Fruit fly (Drosophila melanogaster) whole organism, embryonic: ENCODE results near the gene Pdcd4.

Experiments used
- Atf-2 ChIP-seq: fragments of 200-800 bp; sonication (Bioruptor generic); optimal IDR thresholded peaks from 2 replicates; lab custom pipeline; 2016; ENCODE audit warnings: missing biosample characterization, missing genetic modification characterization
- Blimp-1 ChIP-seq: fragments of 200-800 bp; sonication (Bioruptor generic); optimal IDR thresholded peaks from 3 replicates; lab custom pipeline; 2018; ENCODE audit warnings: missing biosample characterization, missing genetic modification characterization, mild to moderate bottlenecking, moderate library complexity, missing genetic modification reagents
- BtbVII ChIP-seq: fragments of 200-800 bp; sonication (Bioruptor generic); optimal IDR thresholded peaks from 3 replicates; lab custom pipeline; 2017; ENCODE audit warnings: missing biosample characterization, mild to moderate bottlenecking, missing genetic modification characterization
- CG10654 ChIP-seq: fragments of 200-800 bp; sonication (Bioruptor generic); optimal IDR thresholded peaks from 2 replicates; lab custom pipeline; 2016; ENCODE audit warnings: missing biosample characterization, missing genetic modification characterization
- CG12219 ChIP-seq: fragments of 200-800 bp; sonication (Bioruptor generic); optimal IDR thresholded peaks from 3 replicates; lab custom pipeline; 2018; ENCODE audit warnings: missing biosample characterization, mild to moderate bottlenecking, missing genetic modification characterization
- CG12942 ChIP-seq: fragments of 200-800 bp; sonication (Bioruptor generic); optimal IDR thresholded peaks from 3 replicates; lab custom pipeline; 2016; ENCODE audit warnings: missing biosample characterization, missing genetic modification characterization
- CG15073 ChIP-seq: fragments of 200-800 bp; sonication (Bioruptor generic); optimal IDR thresholded peaks from 2 replicates; lab custom pipeline; 2016; ENCODE audit warnings: missing biosample characterization, missing genetic modification characterization
- CG17328 ChIP-seq: fragments of 200-800 bp; sonication (Bioruptor generic); IDR thresholded peaks from 2 replicates; pipeline ENCODE4 v1.3.6; 2022; ENCODE audit warnings: missing biosample characterization, missing genetic modification characterization
- CG17568 ChIP-seq: fragments of 200-800 bp; sonication (Bioruptor generic); optimal IDR thresholded peaks from 2 replicates; lab custom pipeline; 2018; ENCODE audit warnings: missing biosample characterization, mild to moderate bottlenecking, missing genetic modification characterization, moderate library complexity
- CG17829 ChIP-seq: fragments of 200-800 bp; optimal IDR thresholded peaks from 2 replicates; lab custom pipeline; 2019; ENCODE audit warnings: missing biosample characterization, mild to moderate bottlenecking, missing genetic modification characterization, moderate library complexity
- CG18619 ChIP-seq: fragments of 200-800 bp; sonication (Bioruptor generic); optimal IDR thresholded peaks from 3 replicates; lab custom pipeline; 2017; ENCODE audit warnings: missing biosample characterization, mild to moderate bottlenecking, missing genetic modification characterization
- CG30431 ChIP-seq: fragments of 200-800 bp; sonication (Bioruptor generic); optimal IDR thresholded peaks from 2 replicates; lab custom pipeline; 2017; ENCODE audit warnings: missing biosample characterization, missing genetic modification characterization
- CG32772 ChIP-seq: fragments of 200-800 bp; sonication (Bioruptor generic); IDR thresholded peaks from 2 replicates; pipeline ENCODE4 v1.3.6; 2022; ENCODE audit warnings: missing biosample characterization, missing genetic modification characterization
- CG33557 ChIP-seq: fragments of 200-800 bp; sonication (Bioruptor generic); optimal IDR thresholded peaks from 2 replicates; lab custom pipeline; 2019; ENCODE audit warnings: missing biosample characterization, mild to moderate bottlenecking, missing genetic modification characterization, moderate library complexity
- CG7372 ChIP-seq: fragments of 200-800 bp; sonication (Bioruptor generic); IDR thresholded peaks from 2 replicates; pipeline ENCODE4 v1.3.6; 2022; ENCODE audit warnings: missing biosample characterization, missing genetic modification characterization
- CG8089 ChIP-seq: fragments of 200-800 bp; sonication (Bioruptor generic); optimal IDR thresholded peaks from 3 replicates; lab custom pipeline; 2016; ENCODE audit warnings: missing biosample characterization, missing genetic modification characterization
- CG9797 ChIP-seq: fragments of 200-800 bp; sonication (Bioruptor generic); optimal IDR thresholded peaks from 3 replicates; lab custom pipeline; 2018; ENCODE audit warnings: missing biosample characterization, mild to moderate bottlenecking, missing genetic modification characterization
- D ChIP-seq, 2 experiments: fragments of 200-800 bp in 1 of 2; fragments of >200 bp in 1 of 2; sonication (Bioruptor generic) in 1 of 2; optimal IDR thresholded peaks; 2 replicates in 1 of 2; 3 replicates in 1 of 2; lab custom pipeline; 2017; ENCODE audit warnings: mild to moderate bottlenecking in 1 of 2, missing biosample characterization in 1 of 2, missing genetic modification characterization in 1 of 2, missing genetic modification reagents in 1 of 2
- Dbx ChIP-seq: fragments of 200-800 bp; sonication (Bioruptor generic); IDR thresholded peaks from 3 replicates; pipeline ENCODE4 v1.3.6; 2022; ENCODE audit warnings: missing biosample characterization, missing genetic modification characterization
- Dll ChIP-seq: fragments of 200-800 bp; sonication (Bioruptor generic); IDR thresholded peaks from 4 replicates; pipeline ENCODE4 v1.3.6; 2022; ENCODE audit warnings: missing biosample characterization, missing genetic modification characterization; ENCODE audit not compliant: partially characterized antibody
- Gug ChIP-seq: fragments of 200-800 bp; sonication (Bioruptor generic); IDR thresholded peaks from 4 replicates; pipeline ENCODE4 v1.3.6; 2022; ENCODE audit warnings: missing biosample characterization, missing genetic modification characterization
- H2.0 ChIP-seq: fragments of 200-800 bp; sonication (Bioruptor generic); IDR thresholded peaks from 2 replicates; pipeline ENCODE4 v1.3.6; 2022; ENCODE audit warnings: missing biosample characterization, missing genetic modification characterization
- HLH4C ChIP-seq: fragments of 200-800 bp; sonication (Bioruptor generic); IDR thresholded peaks from 3 replicates; pipeline ENCODE4 v1.3.6; 2022; ENCODE audit warnings: missing biosample characterization, missing genetic modification characterization; ENCODE audit not compliant: partially characterized antibody
- Hmr ChIP-seq: fragments of 200-800 bp; sonication (Bioruptor generic); optimal IDR thresholded peaks from 3 replicates; lab custom pipeline; 2017; ENCODE audit warnings: mild to moderate bottlenecking, missing biosample characterization, missing genetic modification reagents, missing genetic modification characterization
- Hmx ChIP-seq: fragments of 200-800 bp; sonication (Bioruptor generic); optimal IDR thresholded peaks from 2 replicates; lab custom pipeline; 2016; ENCODE audit warnings: missing biosample characterization, missing genetic modification characterization
- Hr3 ChIP-seq: fragments of 200-800 bp; sonication (Bioruptor generic); optimal IDR thresholded peaks from 3 replicates; lab custom pipeline; 2016; ENCODE audit warnings: missing biosample characterization, missing genetic modification characterization
- Nf-YC ChIP-seq: fragments of 200-800 bp; optimal IDR thresholded peaks from 3 replicates; lab custom pipeline; 2019; ENCODE audit warnings: missing biosample characterization, mild to moderate bottlenecking, missing genetic modification characterization, moderate library complexity
- NfI ChIP-seq: fragments of 200-800 bp; sonication (Bioruptor generic); optimal IDR thresholded peaks from 3 replicates; lab custom pipeline; 2018; ENCODE audit warnings: missing biosample characterization, mild to moderate bottlenecking, missing genetic modification characterization, moderate library complexity
- Pdp1 ChIP-seq, 2 experiments: fragments of 200-800 bp; sonication (Bioruptor generic); optimal IDR thresholded peaks; 3 replicates each; lab custom pipeline; 2016; ENCODE audit warnings: missing biosample characterization in 2 of 2, missing genetic modification characterization in 2 of 2, mild to moderate bottlenecking in 1 of 2, moderate library complexity in 1 of 2
- ara ChIP-seq: fragments of 200-800 bp; sonication (Bioruptor generic); IDR thresholded peaks from 2 replicates; pipeline ENCODE4 v1.3.6; 2022; ENCODE audit warnings: missing biosample characterization, missing genetic modification characterization
- ash1 ChIP-seq: fragments of 200-800 bp; sonication (Bioruptor generic); optimal IDR thresholded peaks from 2 replicates; lab custom pipeline; 2018; ENCODE audit warnings: missing biosample characterization, mild to moderate bottlenecking, missing genetic modification characterization
- cas ChIP-seq: fragments of 200-800 bp; sonication (Bioruptor generic); IDR thresholded peaks from 2 replicates; pipeline ENCODE4 v1.3.6; 2022; ENCODE audit warnings: missing biosample characterization, missing genetic modification characterization
- cg ChIP-seq: fragments of 200-800 bp; sonication (Bioruptor generic); optimal IDR thresholded peaks from 3 replicates; lab custom pipeline; 2019; ENCODE audit warnings: missing biosample characterization, mild to moderate bottlenecking, missing genetic modification characterization, moderate library complexity
- ci ChIP-seq: fragments of 200-800 bp; sonication (Bioruptor generic); IDR thresholded peaks from 3 replicates; pipeline ENCODE4 v1.3.6; 2022; ENCODE audit warnings: missing biosample characterization, missing genetic modification characterization
- danr ChIP-seq: fragments of 200-800 bp; sonication (Bioruptor generic); IDR thresholded peaks from 2 replicates; pipeline ENCODE4 v1.3.6; 2022; ENCODE audit warnings: missing biosample characterization, missing genetic modification characterization
- dm ChIP-seq: fragments of 200-800 bp; sonication (Bioruptor generic); optimal IDR thresholded peaks from 3 replicates; lab custom pipeline; 2016; ENCODE audit warnings: missing biosample characterization, missing genetic modification characterization
- ems ChIP-seq: fragments of 200-800 bp; sonication (Bioruptor generic); optimal IDR thresholded peaks from 3 replicates; lab custom pipeline; 2016; ENCODE audit warnings: missing biosample characterization, missing genetic modification characterization
- exex ChIP-seq: fragments of 200-800 bp; sonication (Bioruptor generic); optimal IDR thresholded peaks from 4 replicates; lab custom pipeline; 2018; ENCODE audit warnings: missing biosample characterization, mild to moderate bottlenecking, missing genetic modification characterization, moderate library complexity
- fd64A ChIP-seq: fragments of 200-800 bp; sonication (Bioruptor generic); optimal IDR thresholded peaks from 3 replicates; lab custom pipeline; 2018; ENCODE audit warnings: missing biosample characterization, mild to moderate bottlenecking, missing genetic modification characterization
- grau ChIP-seq: fragments of 200-800 bp; optimal IDR thresholded peaks from 3 replicates; lab custom pipeline; 2019; ENCODE audit warnings: missing biosample characterization, mild to moderate bottlenecking, missing genetic modification characterization, moderate library complexity
- kay ChIP-seq: fragments of 200-800 bp; sonication (Bioruptor generic); optimal IDR thresholded peaks from 2 replicates; lab custom pipeline; 2016; ENCODE audit warnings: missing biosample characterization, missing genetic modification characterization
- maf-S ChIP-seq: fragments of 200-800 bp; sonication (Bioruptor generic); optimal IDR thresholded peaks from 2 replicates; lab custom pipeline; 2016; ENCODE audit warnings: missing biosample characterization, missing genetic modification characterization
- rib ChIP-seq: fragments of 200-800 bp; sonication (Bioruptor generic); IDR thresholded peaks from 2 replicates; pipeline ENCODE4 v1.3.6; 2022; ENCODE audit warnings: missing biosample characterization, missing genetic modification characterization
- ro ChIP-seq: fragments of 200-800 bp; sonication (Bioruptor generic); IDR thresholded peaks from 2 replicates; pipeline ENCODE4 v1.3.6; 2022; ENCODE audit warnings: missing biosample characterization, missing genetic modification characterization
- schlank ChIP-seq: fragments of 200-800 bp; sonication (Bioruptor generic); optimal IDR thresholded peaks from 2 replicates; lab custom pipeline; 2018; ENCODE audit warnings: missing biosample characterization, mild to moderate bottlenecking, missing genetic modification characterization
- shn ChIP-seq: fragments of 200-800 bp; sonication (Bioruptor generic); optimal IDR thresholded peaks from 3 replicates; lab custom pipeline; 2016; ENCODE audit warnings: missing biosample characterization, missing genetic modification characterization
- sna ChIP-seq: fragments of 200-800 bp; sonication (Bioruptor generic); IDR thresholded peaks from 2 replicates; pipeline ENCODE4 v1.3.6; 2022; ENCODE audit warnings: missing biosample characterization, missing genetic modification characterization; ENCODE audit not compliant: partially characterized antibody
- stc ChIP-seq: fragments of 200-800 bp; sonication (Bioruptor generic); IDR thresholded peaks from 2 replicates; pipeline ENCODE4 v1.3.6; 2022; ENCODE audit warnings: missing biosample characterization, missing genetic modification characterization
- stwl ChIP-seq: fragments of 200-800 bp; sonication (Bioruptor generic); optimal IDR thresholded peaks from 3 replicates; lab custom pipeline; 2018; ENCODE audit warnings: missing biosample characterization, mild to moderate bottlenecking, missing genetic modification characterization, moderate library complexity
- zfh2 ChIP-seq: fragments of 200-800 bp; sonication (Bioruptor generic); optimal IDR thresholded peaks from 2 replicates; lab custom pipeline; 2016; ENCODE audit warnings: missing biosample characterization, missing genetic modification characterization

Pdcd4 gene

DNA sequence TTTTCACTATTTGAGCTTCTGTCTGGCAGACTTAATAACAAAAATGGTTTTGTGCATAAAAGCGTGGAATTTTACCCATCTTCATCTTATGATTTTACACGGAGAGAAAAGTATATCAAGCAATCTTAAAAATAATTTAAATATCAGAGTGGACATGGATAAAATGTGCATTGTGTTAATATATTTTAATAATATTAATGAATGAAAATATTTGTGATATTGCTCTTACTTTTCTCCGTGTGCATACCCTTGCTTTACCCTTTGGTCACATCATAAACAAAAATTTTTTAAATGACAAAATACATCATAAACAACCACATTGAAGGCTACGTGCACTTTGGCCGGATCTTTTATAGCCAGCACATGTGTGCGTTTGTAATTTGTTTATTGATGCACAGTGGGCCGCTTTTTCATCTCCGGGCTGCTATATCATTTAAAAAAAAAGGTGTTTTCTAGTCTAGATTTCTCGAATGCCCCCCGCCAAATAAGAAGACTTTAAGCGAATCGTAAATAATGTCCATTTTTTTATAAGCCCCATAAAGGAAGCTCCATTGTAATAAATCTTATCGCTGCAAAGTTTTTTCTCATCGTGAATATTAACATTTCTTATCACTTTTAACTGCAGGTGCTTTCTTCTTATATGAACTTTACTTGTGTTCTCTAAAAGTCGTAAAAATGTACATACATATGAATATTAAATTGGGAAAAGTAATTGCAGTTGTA lies 9.4 kb upstream of the Pdcd4 start (continued):
- TF ChIP-seq CG18619 (GFP tag; lab: Kevin White, UChicago) (no peak), Dll (GFP tag; lab: Robert Waterston, UW) (no peak), cg (GFP tag; lab: Kevin White, UChicago) (no peak), ems (GFP tag; lab: Kevin White, UChicago) (no peak), Hmx (GFP tag; lab: Kevin White, UChicago) (no peak), shn (GFP tag; lab: Kevin White, UChicago) (peak; percentile 8), stc (peak; percentile 15; the same call in 1 of the 2 replicates), CG12942 (GFP tag; lab: Kevin White, UChicago) (no peak), kay (no peak), CG8089 (GFP tag; lab: Kevin White, UChicago) (no peak), HLH4C (GFP tag; lab: Robert Waterston, UW) (0 out of 3 replicates have a peak, but pooled peaks have one; percentile 12), exex (tag; lab: Kevin White, UChicago) (no peak), BtbVII (GFP tag; lab: Kevin White, UChicago) (peak; percentile 40), CG9797 (no peak), D (optimal IDR thresholded peaks at IDR 0.05; lab: Kevin White, UChicago) (no peak), D (GFP tag; optimal IDR thresholded peaks at IDR 0.05; lab: Kevin White, UChicago) (no peak), CG32772 (GFP tag; lab: Robert Waterston, UW) (peak; percentile 40), CG12219 (GFP tag; lab: Kevin White, UChicago) (peak; percentile 18), Blimp-1 (GFP tag; lab: Kevin White, UChicago) (peak; percentile 61), CG33557 (GFP tag; lab: Kevin White, UChicago) (no peak), ara (GFP tag; lab: Robert Waterston, UW) (peak; percentile 62), schlank (tag; lab: Kevin White, UChicago) (no peak), maf-S (GFP tag; lab: Kevin White, UChicago) (no peak), danr (GFP tag; lab: Robert Waterston, UW) (no peak), grau (tag; lab: Kevin White, UChicago) (peak; percentile 54), CG30431 (GFP tag; lab: Kevin White, UChicago) (no peak), ci (GFP tag; lab: Robert Waterston, UW) (peak; percentile 75), ash1 (no peak), Hmr (GFP tag; lab: Kevin White, UChicago) (peak; percentile 35), Atf-2 (GFP tag; lab: Kevin White, UChicago) (peak; percentile 19), sna (GFP tag; lab: Robert Waterston, UW) (no peak), zfh2 (GFP tag; lab: Kevin White, UChicago) (no peak), CG17568 (no peak), CG7372 (no peak), Nf-YC (no peak), stwl (tag; lab: Kevin White, UChicago) (no peak), Dbx (GFP tag; lab: Robert Waterston, UW) (0 out of 3 replicates have a peak, but pooled peaks have one; percentile 15), ro (GFP tag; lab: Robert Waterston, UW) (no peak), Pdp1 (GFP tag; optimal IDR thresholded peaks at IDR 0.05; lab: Kevin White, UChicago) (no peak)

DNA sequence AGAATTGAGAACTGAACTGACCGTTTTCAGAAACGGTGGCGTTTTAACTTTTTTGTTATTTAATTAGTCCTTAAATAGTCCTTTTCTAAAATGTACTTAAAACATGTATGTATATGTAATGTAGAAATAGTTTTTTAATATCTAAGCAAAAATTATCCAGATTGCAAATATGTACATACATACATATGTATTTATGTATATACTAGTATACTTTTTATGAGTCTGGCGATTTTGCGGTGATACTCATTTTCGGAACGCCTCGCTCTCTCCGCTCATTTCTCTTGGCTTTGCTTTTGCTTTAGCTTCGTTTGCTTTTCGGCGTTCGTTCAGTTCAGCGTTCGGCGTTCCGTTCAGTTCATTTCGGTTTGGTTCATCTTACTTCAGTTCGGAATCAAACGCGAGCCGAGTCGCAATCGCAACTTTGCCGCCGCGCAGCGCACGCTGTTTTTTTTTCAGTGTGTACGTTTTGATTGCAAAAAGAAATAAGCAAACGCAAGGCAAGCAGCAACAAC lies 7.2 kb upstream of the Pdcd4 start, which contains the start of gene rdgB:
Gene rdgB (plus strand): TSS at position 381 of the 512 bp plus-strand sequence.
- TF ChIP-seq CG10654 (GFP tag; lab: Kevin White, UChicago) (peak; percentile 58), Gug (GFP tag; lab: Robert Waterston, UW) (peak; percentile 60; the same call in 1 of the 4 replicates), NfI (GFP tag; lab: Kevin White, UChicago) (peak; percentile 73), CG17328 (peak; percentile 37; the same call in 1 of the 2 replicates), dm (no peak), CG17829 (tag; lab: Kevin White, UChicago) (peak; percentile 82), fd64A (GFP tag; lab: Kevin White, UChicago) (no peak), rib (GFP tag; lab: Robert Waterston, UW) (peak; percentile 66), cas (GFP tag; lab: Robert Waterston, UW) (no peak), CG15073 (no peak), H2.0 (GFP tag; lab: Robert Waterston, UW) (peak; percentile 34; the same call in 1 of the 2 replicates), Hr3 (GFP tag; lab: Kevin White, UChicago) (peak; percentile 77)
